Fruit fly (Drosophila melanogaster) whole organism, embryonic: ENCODE results near the gene CG43322.
A peak's percentile ranks its signal among the peaks of the same experiment; 100 is the strongest.

Experiments
- Aef1 ChIP-seq: fragments of 200-800 bp; sonication (Bioruptor generic); IDR thresholded peaks from 3 replicates; pipeline ENCODE4 v1.3.6; 2022; ENCODE audit warnings: missing biosample characterization, missing genetic modification characterization
- CG11085 ChIP-seq: fragments of 200-800 bp; sonication (Bioruptor generic); IDR thresholded peaks from 2 replicates; pipeline ENCODE4 v1.3.6; 2022; ENCODE audit warnings: missing biosample characterization, missing genetic modification characterization
- CG11456 ChIP-seq: fragments of 200-800 bp; sonication (Bioruptor generic); IDR thresholded peaks from 3 replicates; pipeline ENCODE4 v1.3.6; 2022; ENCODE audit warnings: missing biosample characterization, missing genetic modification characterization
- CG11723 ChIP-seq: fragments of 200-800 bp; sonication (Bioruptor generic); optimal IDR thresholded peaks from 2 replicates; lab custom pipeline; 2017; ENCODE audit warnings: missing biosample characterization, mild to moderate bottlenecking, missing genetic modification characterization
- CG12744 ChIP-seq: fragments of 200-800 bp; sonication (Bioruptor generic); optimal IDR thresholded peaks from 2 replicates; lab custom pipeline; 2016; ENCODE audit warnings: missing biosample characterization, missing genetic modification characterization
- CG12942 ChIP-seq: fragments of 200-800 bp; sonication (Bioruptor generic); optimal IDR thresholded peaks from 3 replicates; lab custom pipeline; 2016; ENCODE audit warnings: missing biosample characterization, missing genetic modification characterization
- CG13775 ChIP-seq: fragments of 200-800 bp; sonication (Bioruptor generic); optimal IDR thresholded peaks from 3 replicates; lab custom pipeline; 2017; ENCODE audit warnings: missing biosample characterization, mild to moderate bottlenecking, missing genetic modification characterization
- CG14014 ChIP-seq: fragments of 200-800 bp; sonication (Bioruptor generic); IDR thresholded peaks from 2 replicates; pipeline ENCODE4 v1.3.6; 2022; ENCODE audit warnings: missing biosample characterization, missing genetic modification characterization
- CG15011 ChIP-seq: fragments of 200-800 bp; sonication (Bioruptor generic); optimal IDR thresholded peaks from 3 replicates; lab custom pipeline; 2018; ENCODE audit warnings: missing biosample characterization, mild to moderate bottlenecking, missing genetic modification characterization
- CG17328 ChIP-seq: fragments of 200-800 bp; sonication (Bioruptor generic); IDR thresholded peaks from 2 replicates; pipeline ENCODE4 v1.3.6; 2022; ENCODE audit warnings: missing biosample characterization, missing genetic modification characterization
- CG17612 ChIP-seq: fragments of 200-800 bp; sonication (Bioruptor generic); IDR thresholded peaks from 2 replicates; pipeline ENCODE4 v1.3.6; 2022; ENCODE audit warnings: missing biosample characterization, missing genetic modification characterization
- CG2116 ChIP-seq: fragments of 200-800 bp; sonication (Bioruptor generic); optimal IDR thresholded peaks from 3 replicates; lab custom pipeline; 2018; ENCODE audit warnings: missing biosample characterization, mild to moderate bottlenecking, missing genetic modification characterization
- CG4282 ChIP-seq: fragments of 200-800 bp; sonication (Bioruptor generic); optimal IDR thresholded peaks from 2 replicates; lab custom pipeline; 2016; ENCODE audit warnings: missing biosample characterization, missing genetic modification characterization
- CG4360 ChIP-seq: fragments of 200-800 bp; sonication (Bioruptor generic); IDR thresholded peaks from 2 replicates; pipeline ENCODE4 v1.3.6; 2022; ENCODE audit warnings: missing biosample characterization, missing genetic modification characterization
- CG4424 ChIP-seq: fragments of 200-800 bp; sonication (Bioruptor generic); optimal IDR thresholded peaks from 3 replicates; lab custom pipeline; 2016; ENCODE audit warnings: missing biosample characterization, missing genetic modification characterization
- CG6813 ChIP-seq: fragments of 200-800 bp; sonication (Bioruptor generic); optimal IDR thresholded peaks from 2 replicates; lab custom pipeline; 2017; ENCODE audit warnings: missing biosample characterization, missing genetic modification characterization, mild to moderate bottlenecking, moderate library complexity, missing genetic modification reagents
- CG7556 ChIP-seq: fragments of 200-800 bp; sonication (Bioruptor generic); optimal IDR thresholded peaks from 2 replicates; lab custom pipeline; 2017; ENCODE audit warnings: missing biosample characterization, mild to moderate bottlenecking, missing genetic modification characterization
- CG7987 ChIP-seq: fragments of 200-800 bp; sonication (Bioruptor generic); optimal IDR thresholded peaks from 2 replicates; lab custom pipeline; 2018; ENCODE audit warnings: missing biosample characterization, mild to moderate bottlenecking, missing genetic modification characterization, moderate library complexity
- CG9437 ChIP-seq: fragments of 200-800 bp; sonication (Bioruptor generic); optimal IDR thresholded peaks from 2 replicates; lab custom pipeline; 2018; ENCODE audit warnings: missing biosample characterization, mild to moderate bottlenecking, missing genetic modification characterization
- CG9727 ChIP-seq: fragments of 200-800 bp; sonication (Bioruptor generic); optimal IDR thresholded peaks from 3 replicates; lab custom pipeline; 2017; ENCODE audit warnings: missing biosample characterization, mild to moderate bottlenecking, missing genetic modification characterization
- CG9932 ChIP-seq: fragments of 200-800 bp; sonication (Bioruptor generic); IDR thresholded peaks from 2 replicates; pipeline ENCODE4 v1.3.6; 2022; ENCODE audit warnings: missing biosample characterization, missing genetic modification characterization
- CHES-1-like ChIP-seq: fragments of 200-800 bp; sonication (Bioruptor generic); optimal IDR thresholded peaks from 2 replicates; lab custom pipeline; 2016; ENCODE audit warnings: missing biosample characterization, missing genetic modification characterization
- CrebB ChIP-seq: fragments of 200-800 bp; sonication (Bioruptor generic); optimal IDR thresholded peaks from 3 replicates; lab custom pipeline; 2018; ENCODE audit warnings: missing biosample characterization, mild to moderate bottlenecking, missing genetic modification characterization
- Fer1 ChIP-seq: fragments of 200-800 bp; sonication (Bioruptor generic); optimal IDR thresholded peaks from 2 replicates; lab custom pipeline; 2017; ENCODE audit warnings: missing biosample characterization, mild to moderate bottlenecking, missing genetic modification characterization
- Hey ChIP-seq: fragments of 200-800 bp; sonication (Bioruptor generic); optimal IDR thresholded peaks from 3 replicates; lab custom pipeline; 2018; ENCODE audit warnings: missing biosample characterization, mild to moderate bottlenecking, missing genetic modification characterization
- Hr78 ChIP-seq, 2 experiments: fragments of 200-800 bp in 1 of 2; fragments of >200 bp in 1 of 2; sonication (Bioruptor generic) in 1 of 2; optimal IDR thresholded peaks; 2 replicates each; lab custom pipeline; 2017 to 2019; ENCODE audit warnings: missing biosample characterization in 2 of 2, missing genetic modification characterization in 2 of 2, mild to moderate bottlenecking in 1 of 2, moderate library complexity in 1 of 2
- Hsf ChIP-seq: fragments of 200-800 bp; sonication (Bioruptor generic); optimal IDR thresholded peaks from 3 replicates; lab custom pipeline; 2016; ENCODE audit warnings: missing biosample characterization, missing genetic modification characterization
- Kr ChIP-seq: fragments of 200-800 bp; sonication (Bioruptor generic); optimal IDR thresholded peaks from 2 replicates; lab custom pipeline; 2017; ENCODE audit warnings: missing biosample characterization, mild to moderate bottlenecking, missing genetic modification characterization
- Mad ChIP-seq: fragments of 200-800 bp; sonication (Bioruptor generic); optimal IDR thresholded peaks from 2 replicates; lab custom pipeline; 2016; ENCODE audit warnings: missing biosample characterization, missing genetic modification characterization
- Mes4 ChIP-seq: fragments of 200-800 bp; sonication (Bioruptor generic); optimal IDR thresholded peaks from 2 replicates; lab custom pipeline; 2016; ENCODE audit warnings: missing biosample characterization, missing genetic modification characterization
- Neu2 ChIP-seq: fragments of 200-800 bp; sonication (Bioruptor generic); optimal IDR thresholded peaks from 3 replicates; lab custom pipeline; 2016; ENCODE audit warnings: missing biosample characterization, missing genetic modification characterization, borderline replicate concordance
- Optix ChIP-seq: fragments of 200-800 bp; sonication (Bioruptor generic); IDR thresholded peaks from 3 replicates; pipeline ENCODE4 v1.3.6; 2022; ENCODE audit warnings: missing biosample characterization, missing genetic modification characterization
- PHDP ChIP-seq: fragments of 200-800 bp; sonication (Bioruptor generic); optimal IDR thresholded peaks from 3 replicates; lab custom pipeline; 2018; ENCODE audit warnings: missing biosample characterization, mild to moderate bottlenecking, missing genetic modification characterization, moderate library complexity
- abd-A ChIP-seq: fragments of 200-800 bp; sonication (Bioruptor generic); optimal IDR thresholded peaks from 3 replicates; lab custom pipeline; 2019; ENCODE audit warnings: missing biosample characterization, mild to moderate bottlenecking, missing genetic modification characterization, moderate library complexity
- al ChIP-seq: fragments of 200-800 bp; sonication (Bioruptor generic); IDR thresholded peaks from 2 replicates; pipeline ENCODE4 v1.3.6; 2022; ENCODE audit warnings: missing biosample characterization, missing genetic modification characterization
- ap ChIP-seq: fragments of 200-800 bp; sonication (Bioruptor generic); IDR thresholded peaks from 2 replicates; pipeline ENCODE4 v1.3.6; 2022; ENCODE audit warnings: missing biosample characterization, missing genetic modification characterization
- crc ChIP-seq: fragments of 200-800 bp; sonication (Bioruptor generic); optimal IDR thresholded peaks from 2 replicates; lab custom pipeline; 2016; ENCODE audit warnings: missing biosample characterization, missing genetic modification characterization
- dimm ChIP-seq: fragments of 200-800 bp; sonication (Bioruptor generic); IDR thresholded peaks from 2 replicates; pipeline ENCODE4 v1.3.6; 2022; ENCODE audit warnings: missing biosample characterization, missing genetic modification characterization
- kni ChIP-seq: fragments of 200-800 bp; sonication (Bioruptor generic); optimal IDR thresholded peaks from 3 replicates; lab custom pipeline; 2017; ENCODE audit warnings: mild to moderate bottlenecking, missing biosample characterization, missing genetic modification reagents, missing genetic modification characterization
- lab ChIP-seq: fragments of 200-800 bp; sonication (Bioruptor generic); optimal IDR thresholded peaks from 3 replicates; lab custom pipeline; 2017; ENCODE audit warnings: missing biosample characterization, missing genetic modification characterization, mild to moderate bottlenecking, moderate library complexity, missing genetic modification reagents
- lola ChIP-seq, 3 experiments: fragments of >200 bp in 2 of 3; fragments of 200-800 bp in 1 of 3; sonication (Bioruptor generic) in 1 of 3; optimal IDR thresholded peaks; 2 replicates each; lab custom pipeline; 2017 to 2019; ENCODE audit warnings: missing biosample characterization in 3 of 3, missing genetic modification characterization in 3 of 3, mild to moderate bottlenecking in 1 of 3, moderate library complexity in 1 of 3
- lov ChIP-seq, 2 experiments: fragments of 200-800 bp in 1 of 2; fragments of >200 bp in 1 of 2; sonication (Bioruptor generic) in 1 of 2; IDR thresholded peaks in 1 of 2; optimal IDR thresholded peaks in 1 of 2; 2 replicates in 1 of 2; 3 replicates in 1 of 2; pipeline versions ENCODE4 v1.3.6 to Lab custom; 2017 to 2022; ENCODE audit warnings: missing biosample characterization in 1 of 2, missing genetic modification characterization in 1 of 2
- nom ChIP-seq: fragments of 200-800 bp; sonication (Bioruptor generic); optimal IDR thresholded peaks from 2 replicates; lab custom pipeline; 2017; ENCODE audit warnings: missing biosample characterization, missing genetic modification characterization, mild to moderate bottlenecking, moderate library complexity, missing genetic modification reagents
- run ChIP-seq: fragments of 200-800 bp; sonication (Bioruptor generic); optimal IDR thresholded peaks from 3 replicates; lab custom pipeline; 2018; ENCODE audit warnings: missing biosample characterization, mild to moderate bottlenecking, missing genetic modification characterization
- seq ChIP-seq: fragments of 200-800 bp; sonication (Bioruptor generic); IDR thresholded peaks from 2 replicates; pipeline ENCODE4 v1.3.6; 2022; ENCODE audit warnings: missing biosample characterization, missing genetic modification characterization
- sim ChIP-seq: fragments of 200-800 bp; sonication (Bioruptor generic); IDR thresholded peaks from 2 replicates; pipeline ENCODE4 v1.3.6; 2022; ENCODE audit warnings: missing biosample characterization, missing genetic modification characterization
- slp2 ChIP-seq: fragments of 200-800 bp; sonication (Bioruptor generic); optimal IDR thresholded peaks from 2 replicates; lab custom pipeline; 2016; ENCODE audit warnings: missing biosample characterization, missing genetic modification characterization
- tap ChIP-seq: fragments of 200-800 bp; optimal IDR thresholded peaks from 3 replicates; lab custom pipeline; 2019; ENCODE audit warnings: missing biosample characterization, mild to moderate bottlenecking, missing genetic modification characterization, moderate library complexity
- zen ChIP-seq: fragments of 200-800 bp; sonication (Bioruptor generic); optimal IDR thresholded peaks from 3 replicates; lab custom pipeline; 2018; ENCODE audit warnings: missing biosample characterization, mild to moderate bottlenecking, missing genetic modification characterization, moderate library complexity
- zf30C ChIP-seq: fragments of 200-800 bp; sonication (Bioruptor generic); optimal IDR thresholded peaks from 3 replicates; lab custom pipeline; 2018; ENCODE audit warnings: missing biosample characterization, mild to moderate bottlenecking, missing genetic modification characterization

Gene CG43322

DNA sequence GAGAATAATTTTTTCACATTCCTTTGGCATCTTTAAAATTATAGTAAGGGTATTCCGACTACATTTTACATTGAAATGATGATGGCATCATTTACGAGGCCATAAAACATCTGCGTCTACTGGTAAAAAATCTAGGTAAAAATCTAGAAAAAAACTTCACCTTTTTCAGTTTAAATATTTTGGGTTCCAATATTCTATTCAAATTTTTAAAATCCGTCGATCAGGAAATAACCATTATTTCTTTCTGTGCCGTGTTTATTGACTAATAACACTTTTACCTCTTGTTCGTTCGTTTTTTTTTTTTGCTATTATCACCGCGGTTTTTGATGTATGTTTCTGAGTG is 26.1 kb downstream of the CG43322 start (continued):
- TF ChIP-seq CG11723 (GFP tag; lab: Kevin White, UChicago) (peak; percentile 32), lab (GFP tag; lab: Kevin White, UChicago) (peak; percentile 59), CG7987 (GFP tag; lab: Kevin White, UChicago) (no peak), CG15011 (GFP tag; lab: Kevin White, UChicago) (peak; percentile 23), CG17328 (peak; percentile 48; the same call in 1 of the 2 replicates), CG9932 (GFP tag; lab: Robert Waterston, UW) (peak; percentile 24; the same call in 1 of the 2 replicates), Hr78 (GFP tag; optimal IDR thresholded peaks at IDR 0.05; lab: Kevin White, UChicago) (no peak), CG12744 (peak; percentile 21), Hsf (GFP tag; lab: Kevin White, UChicago) (peak; percentile 42), crc (GFP tag; lab: Kevin White, UChicago) (peak; percentile 16), CG4282 (GFP tag; lab: Kevin White, UChicago) (peak; percentile 35), dimm (no peak), CHES-1-like (GFP tag; lab: Kevin White, UChicago) (no peak), zf30C (GFP tag; lab: Kevin White, UChicago) (peak; percentile 67), sim (GFP tag; lab: Robert Waterston, UW) (0 out of 2 replicates have a peak, but pooled peaks have one; percentile 23), tap (peak; percentile 24), Mes4 (GFP tag; lab: Kevin White, UChicago) (no peak), al (0 out of 2 replicates have a peak, but pooled peaks have one; percentile 16), Hey (tag; lab: Kevin White, UChicago) (no peak), ap (GFP tag; lab: Robert Waterston, UW) (no peak), CG11456 (GFP tag; lab: Robert Waterston, UW) (peak; percentile 60; the same call in 1 of the 3 replicates), CG12942 (GFP tag; lab: Kevin White, UChicago) (peak; percentile 53), CG6813 (GFP tag; lab: Kevin White, UChicago) (peak; percentile 35), abd-A (tag; lab: Kevin White, UChicago) (no peak), run (tag; lab: Kevin White, UChicago) (peak; percentile 19), Neu2 (GFP tag; lab: Kevin White, UChicago) (no peak), kni (GFP tag; lab: Kevin White, UChicago) (no peak), CG17612 (GFP tag; lab: Robert Waterston, UW) (0 out of 2 replicates have a peak, but pooled peaks have one; percentile 32), slp2 (GFP tag; lab: Kevin White, UChicago) (peak; percentile 55), seq (GFP tag; lab: Robert Waterston, UW) (peak; percentile 49; the same call in 1 of the 2 replicates), CrebB (tag; lab: Kevin White, UChicago) (no peak), nom (GFP tag; lab: Kevin White, UChicago) (no peak), CG14014 (GFP tag; lab: Robert Waterston, UW) (peak; percentile 53; the same call in 1 of the 2 replicates), Optix (GFP tag; lab: Robert Waterston, UW) (0 out of 3 replicates have a peak, but pooled peaks have one; percentile 15), lov (optimal IDR thresholded peaks at IDR 0.05; lab: Kevin White, UChicago) (no peak), lov (GFP tag; IDR thresholded peaks at IDR 0.05; lab: Robert Waterston, UW) (no peak), CG7556 (GFP tag; lab: Kevin White, UChicago) (peak; percentile 56), Fer1 (GFP tag; lab: Kevin White, UChicago) (peak; percentile 32), CG4424 (GFP tag; lab: Kevin White, UChicago) (peak; percentile 67), PHDP (peak; percentile 44), CG9727 (GFP tag; lab: Kevin White, UChicago) (peak; percentile 39), CG9437 (GFP tag; lab: Kevin White, UChicago) (peak; percentile 41), CG13775 (GFP tag; lab: Kevin White, UChicago) (peak; percentile 44), CG4360 (GFP tag; lab: Robert Waterston, UW) (peak; percentile 21; the same call in 1 of the 2 replicates), Aef1 (GFP tag; lab: Robert Waterston, UW) (peak; percentile 54), Kr (GFP tag; lab: Kevin White, UChicago) (no peak), zen (tag; lab: Kevin White, UChicago) (peak; percentile 5), Mad (GFP tag; lab: Kevin White, UChicago) (no peak), CG11085 (GFP tag; lab: Robert Waterston, UW) (no peak), CG2116 (GFP tag; lab: Kevin White, UChicago) (peak; percentile 50), lola (GFP tag; optimal IDR thresholded peaks at IDR 0.05; lab: Kevin White, UChicago) (peak in 1 of 3 experiments; percentile 41)
